Fruit fly (Drosophila melanogaster): ENCODE results near the gene Sf3b5.

dm6 chr3R:9048466-9049072 is 33.4 kb upstream of the Sf3b5 start, which contains the start of gene Mst85C:
- no peak for TF ChIP-seq fd85E (GFP tag; optimal IDR thresholded peaks at IDR 0.05)
- TF ChIP-seq OdsH (GFP tag; optimal IDR thresholded peaks at IDR 0.05), result no peak
- no peak for TF ChIP-seq CG4318 (GFP tag; optimal IDR thresholded peaks at IDR 0.05)
- TF ChIP-seq Blimp-1 (GFP tag; optimal IDR thresholded peaks at IDR 0.05), result no peak
- TF ChIP-seq CG16779 (tag; optimal IDR thresholded peaks at IDR 0.05), result no peak
- no peak for TF ChIP-seq fd59A (GFP tag; optimal IDR thresholded peaks at IDR 0.05)
- TF ChIP-seq cyc (GFP tag; optimal IDR thresholded peaks at IDR 0.05), result no peak
- TF ChIP-seq Ets96B (tag; optimal IDR thresholded peaks at IDR 0.05), result no peak
- TF ChIP-seq CG7368 (GFP tag; optimal IDR thresholded peaks at IDR 0.05), result no peak
- no peak for TF ChIP-seq achi (GFP tag; optimal IDR thresholded peaks at IDR 0.05)
- TF ChIP-seq Sox102F (GFP tag; optimal IDR thresholded peaks at IDR 0.05), result no peak
